Fruit fly (Drosophila melanogaster) Kc167 (cell line): Measurements from ENCODE around the gene hale.

Experiments
- Myc ChIP-seq: fragments of >200 bp; optimal IDR thresholded peaks from 2 replicates; lab custom pipeline; 2017; ENCODE audit warnings: missing external identifiers
- Sin3A ChIP-seq: fragments of >200 bp; optimal IDR thresholded peaks from 2 replicates; lab custom pipeline; 2018; ENCODE audit warnings: missing external identifiers
- h ChIP-seq: fragments of >200 bp; optimal IDR thresholded peaks from 3 replicates; lab custom pipeline; 2018; ENCODE audit warnings: missing external identifiers
- insv ChIP-seq: fragments of >200 bp; optimal IDR thresholded peaks from 3 replicates; lab custom pipeline; 2018; ENCODE audit warnings: missing external identifiers
- psq ChIP-seq: fragments of >200 bp; optimal IDR thresholded peaks from 2 replicates; lab custom pipeline; 2017; ENCODE audit warnings: missing external identifiers

dm6 chr3L:20028753-20029152 is 43.1 kb upstream of the hale start, which contains the start of gene Lamtor1:
- TF ChIP-seq psq = peak; percentile 79
- TF ChIP-seq insv = no peak
- TF ChIP-seq Sin3A (lab: Kevin White, UChicago) = no peak
- TF ChIP-seq h (lab: Kevin White, UChicago) = no peak
- no peak for TF ChIP-seq Myc
